Worm (Caenorhabditis elegans): ENCODE measurements around the gene clh-1.

DNA sequence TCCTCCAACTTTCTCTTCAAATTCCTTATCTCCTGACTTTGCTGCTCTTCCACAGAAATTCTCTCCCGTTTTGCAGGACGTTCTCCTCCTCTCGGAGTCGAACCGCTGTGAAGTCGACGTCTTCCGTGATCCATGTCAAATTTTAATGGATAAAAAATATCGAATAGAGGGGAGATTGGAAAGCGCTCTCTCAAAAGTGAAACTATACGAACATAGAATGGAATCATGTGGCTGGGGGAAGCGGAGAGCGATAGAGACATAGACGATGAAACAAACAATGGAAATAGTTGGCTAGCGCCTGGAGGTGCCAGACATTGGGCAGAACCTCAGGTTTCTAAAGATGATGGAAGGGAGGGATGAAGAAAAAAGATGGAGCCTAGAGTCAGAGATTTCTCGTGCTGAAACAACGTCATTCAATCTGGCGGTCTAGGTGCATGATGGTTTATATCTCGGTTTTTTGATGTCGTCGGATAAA lies 42.3 kb downstream of the clh-1 start, which contains the start of gene F43G6.8:
- TF ChIP-seq him-1 (tag; optimal IDR thresholded peaks at IDR 0.05) (no peak), W03F9.2 (tag; optimal IDR thresholded peaks at IDR 0.05) (no peak)

All from whole organism, L4/young adult.